Worm (Caenorhabditis elegans) whole organism, young adult: ENCODE results near the gene lap-1.

Source experiments
- B0019.2 ChIP-seq: fragments of 200-800 bp; sonication (Bioruptor generic); conservative IDR thresholded peaks from 2 replicates; pipeline ENCODE4 v1.3.6; 2022; ENCODE audit warnings: missing genetic modification reagents, missing genetic modification characterization, missing compliant biosample characterization
- B0261.1 ChIP-seq: sonication (generic microtip); optimal IDR thresholded peaks from 2 replicates; lab custom pipeline; 2016; ENCODE audit warnings: mild to moderate bottlenecking, missing genetic modification characterization, moderate library complexity, missing compliant biosample characterization
- B0336.3 ChIP-seq: fragments of 200-800 bp; sonication (Bioruptor generic); IDR thresholded peaks from 2 replicates; pipeline ENCODE4 v1.3.6; 2022; ENCODE audit warnings: missing genetic modification characterization, missing compliant biosample characterization
- F22D6.2 ChIP-seq: sonication (generic microtip); optimal IDR thresholded peaks from 2 replicates; lab custom pipeline; 2016; ENCODE audit warnings: mild to moderate bottlenecking, missing genetic modification characterization, missing compliant biosample characterization
- F23B12.7 ChIP-seq: sonication (generic microtip); optimal IDR thresholded peaks from 2 replicates; lab custom pipeline; 2017; ENCODE audit warnings: missing genetic modification characterization, mild to moderate bottlenecking, missing compliant biosample characterization, antibody characterized with exemption, moderate library complexity; ENCODE audit not compliant: insufficient read depth
- F33H1.4 ChIP-seq: fragments of 200-800 bp; sonication (Bioruptor generic); IDR thresholded peaks from 2 replicates; pipeline ENCODE4 v1.3.6; 2022; ENCODE audit warnings: missing genetic modification reagents, missing genetic modification characterization, missing compliant biosample characterization
- F37B4.10 ChIP-seq: fragments of 200-800 bp; sonication (Bioruptor generic); IDR thresholded peaks from 2 replicates; pipeline ENCODE4 v1.3.6; 2022; ENCODE audit warnings: missing genetic modification characterization, missing compliant biosample characterization
- F52B5.7 ChIP-seq: sonication (generic microtip); optimal IDR thresholded peaks from 2 replicates; lab custom pipeline; 2016; ENCODE audit warnings: mild to moderate bottlenecking, missing genetic modification characterization, missing compliant biosample characterization
- K11D2.4 ChIP-seq: fragments of 200-800 bp; sonication (Bioruptor generic); IDR thresholded peaks from 2 replicates; pipeline ENCODE4 v1.3.6; 2022; ENCODE audit warnings: missing genetic modification reagents, missing genetic modification characterization, missing compliant biosample characterization
- Y56A3A.18 ChIP-seq: fragments of 200-800 bp; sonication (Bioruptor generic); IDR thresholded peaks from 2 replicates; pipeline ENCODE4 v1.3.6; 2022; ENCODE audit warnings: missing genetic modification reagents, missing genetic modification characterization, missing compliant biosample characterization
- Y95B8A.8 ChIP-seq: fragments of 200-800 bp; sonication (Bioruptor generic); IDR thresholded peaks from 2 replicates; pipeline ENCODE4 v1.3.6; 2022; ENCODE audit warnings: missing genetic modification reagents, missing genetic modification characterization, missing compliant biosample characterization
- ama-1 ChIP-seq, 3 experiments: fragments of 150-350 bp in 1 of 3; sonication (generic microtip) in 2 of 3; optimal IDR thresholded peaks; 2 replicates each; lab custom pipeline; 2014 to 2018; ENCODE audit warnings: missing biosample characterization in 2 of 3, missing genetic modification characterization in 2 of 3, missing genetic modification reagents in 2 of 3
- attf-3 ChIP-seq: fragments of 200-800 bp; sonication (Bioruptor generic); conservative IDR thresholded peaks from 2 replicates; pipeline ENCODE4 v1.3.6; 2022; ENCODE audit warnings: missing genetic modification reagents, missing genetic modification characterization, missing compliant biosample characterization
- attf-5 ChIP-seq: fragments of 200-800 bp; sonication (Bioruptor generic); optimal IDR thresholded peaks from 2 replicates; lab custom pipeline; 2018; ENCODE audit warnings: mild to moderate bottlenecking, missing genetic modification characterization, missing compliant biosample characterization
- ccch-3 ChIP-seq: fragments of 200-800 bp; sonication (Bioruptor generic); optimal IDR thresholded peaks from 2 replicates; lab custom pipeline; 2018; ENCODE audit warnings: mild to moderate bottlenecking, missing genetic modification characterization, missing compliant biosample characterization
- cebp-1 ChIP-seq, 2 experiments: fragments of 200-800 bp in 1 of 2; sonication (Bioruptor generic) in 1 of 2; sonication (generic microtip) in 1 of 2; IDR thresholded peaks in 1 of 2; optimal IDR thresholded peaks in 1 of 2; 2 replicates each; pipeline versions ENCODE4 v1.3.6 to Lab custom; 2017 to 2022; ENCODE audit warnings: missing compliant biosample characterization in 2 of 2, missing genetic modification characterization in 2 of 2, mild to moderate bottlenecking in 1 of 2, missing genetic modification reagents in 1 of 2, moderate library complexity in 1 of 2
- ceh-27 ChIP-seq: fragments of 200-800 bp; sonication (Bioruptor generic); optimal IDR thresholded peaks from 2 replicates; lab custom pipeline; 2018; ENCODE audit warnings: mild to moderate bottlenecking, missing genetic modification characterization, moderate library complexity, missing compliant biosample characterization
- ceh-58 ChIP-seq: fragments of 200-800 bp; sonication (Bioruptor generic); IDR thresholded peaks from 2 replicates; pipeline ENCODE4 v1.3.6; 2022; ENCODE audit warnings: missing genetic modification characterization, missing compliant biosample characterization
- ceh-91 ChIP-seq: fragments of 200-800 bp; sonication (Bioruptor generic); IDR thresholded peaks from 2 replicates; pipeline ENCODE4 v1.3.6; 2022; ENCODE audit warnings: missing genetic modification reagents, missing genetic modification characterization, missing compliant biosample characterization
- dox-1 ChIP-seq: fragments of 200-800 bp; sonication (Bioruptor generic); IDR thresholded peaks from 2 replicates; pipeline ENCODE4 v1.3.6; 2022; ENCODE audit warnings: missing genetic modification reagents, missing genetic modification characterization, missing compliant biosample characterization
- dpl-1 ChIP-seq: fragments of 150-350 bp; optimal IDR thresholded peaks from 2 replicates; lab custom pipeline; 2014; ENCODE audit warnings: missing biosample characterization, missing genetic modification reagents, missing genetic modification characterization
- efl-1 ChIP-seq: fragments of 150-350 bp; optimal IDR thresholded peaks from 2 replicates; lab custom pipeline; 2014; ENCODE audit warnings: missing biosample characterization, missing genetic modification reagents, missing genetic modification characterization
- egl-18 ChIP-seq: fragments of 200-800 bp; sonication (Bioruptor generic); IDR thresholded peaks from 2 replicates; pipeline ENCODE4 v1.3.6; 2022; ENCODE audit warnings: missing genetic modification reagents, missing genetic modification characterization, missing compliant biosample characterization
- egl-44 ChIP-seq: fragments of 200-800 bp; sonication (Bioruptor generic); IDR thresholded peaks from 2 replicates; pipeline ENCODE4 v1.3.6; 2022; ENCODE audit warnings: missing genetic modification reagents, missing genetic modification characterization, missing compliant biosample characterization
- ekl-4 ChIP-seq: fragments of 200-800 bp; sonication (Bioruptor generic); IDR thresholded peaks from 2 replicates; pipeline ENCODE4 v1.3.6; 2022; ENCODE audit warnings: missing genetic modification reagents, missing genetic modification characterization, missing compliant biosample characterization
- fkh-3 ChIP-seq: sonication (generic microtip); optimal IDR thresholded peaks from 2 replicates; lab custom pipeline; 2016; ENCODE audit warnings: mild to moderate bottlenecking, missing genetic modification characterization, missing compliant biosample characterization
- hlh-12 ChIP-seq: sonication (generic microtip); optimal IDR thresholded peaks from 2 replicates; lab custom pipeline; 2016; ENCODE audit warnings: missing genetic modification characterization, missing compliant biosample characterization
- hlh-26 ChIP-seq: fragments of 200-800 bp; sonication (Bioruptor generic); conservative IDR thresholded peaks from 2 replicates; pipeline ENCODE4 v1.3.6; 2022; ENCODE audit warnings: missing genetic modification reagents, missing genetic modification characterization, missing compliant biosample characterization
- lag-1 ChIP-seq: fragments of 200-800 bp; sonication (Bioruptor generic); IDR thresholded peaks from 2 replicates; pipeline ENCODE4 v1.3.6; 2022; ENCODE audit warnings: missing genetic modification reagents, missing genetic modification characterization, missing compliant biosample characterization
- lin-54 ChIP-seq: fragments of 200-800 bp; sonication (Bioruptor generic); optimal IDR thresholded peaks from 2 replicates; lab custom pipeline; 2018; ENCODE audit warnings: mild to moderate bottlenecking, missing genetic modification characterization, missing compliant biosample characterization
- lsl-1 ChIP-seq: fragments of 200-800 bp; sonication (Bioruptor generic); optimal IDR thresholded peaks from 2 replicates; lab custom pipeline; 2018; ENCODE audit warnings: mild to moderate bottlenecking, missing genetic modification characterization, moderate library complexity, missing compliant biosample characterization
- madf-3 ChIP-seq: fragments of 200-800 bp; sonication (Bioruptor generic); IDR thresholded peaks from 2 replicates; pipeline ENCODE4 v1.3.6; 2022; ENCODE audit warnings: missing genetic modification reagents, missing genetic modification characterization, missing compliant biosample characterization
- madf-6 ChIP-seq: fragments of 200-800 bp; sonication (Bioruptor generic); IDR thresholded peaks from 2 replicates; pipeline ENCODE4 v1.3.6; 2022; ENCODE audit warnings: missing genetic modification reagents, missing genetic modification characterization, missing compliant biosample characterization
- madf-8 ChIP-seq: fragments of 200-800 bp; sonication (Bioruptor generic); conservative IDR thresholded peaks from 2 replicates; pipeline ENCODE4 v1.3.6; 2022; ENCODE audit warnings: missing genetic modification reagents, missing genetic modification characterization, missing compliant biosample characterization
- mcd-1 ChIP-seq: fragments of 200-800 bp; sonication (Bioruptor generic); IDR thresholded peaks from 2 replicates; pipeline ENCODE4 v1.3.6; 2022; ENCODE audit warnings: missing genetic modification reagents, missing genetic modification characterization, missing compliant biosample characterization
- nfyb-1 ChIP-seq: fragments of 200-800 bp; sonication (Bioruptor generic); IDR thresholded peaks from 2 replicates; pipeline ENCODE4 v1.3.6; 2022; ENCODE audit warnings: missing genetic modification reagents, missing genetic modification characterization, missing compliant biosample characterization
- nhr-80 ChIP-seq: sonication (generic microtip); optimal IDR thresholded peaks from 2 replicates; lab custom pipeline; 2016; ENCODE audit warnings: missing genetic modification characterization, missing compliant biosample characterization
- pbrm-1 ChIP-seq: fragments of 200-800 bp; sonication (Bioruptor generic); IDR thresholded peaks from 2 replicates; pipeline ENCODE4 v1.3.6; 2022; ENCODE audit warnings: missing genetic modification reagents, missing genetic modification characterization, missing compliant biosample characterization
- rpc-1 ChIP-seq, 2 experiments: fragments of 150-350 bp in 1 of 2; sonication (generic microtip) in 1 of 2; optimal IDR thresholded peaks; 2 replicates each; lab custom pipeline; 2014 to 2018; ENCODE audit warnings: missing biosample characterization in 1 of 2, missing genetic modification characterization in 1 of 2, missing genetic modification reagents in 1 of 2, missing genotype in 1 of 2
- snpc-1.3 ChIP-seq: sonication (generic microtip); optimal IDR thresholded peaks from 2 replicates; lab custom pipeline; 2017; ENCODE audit warnings: missing genetic modification characterization, mild to moderate bottlenecking, missing compliant biosample characterization, antibody characterized with exemption, moderate library complexity, missing genotype, missing genetic modification reagents; ENCODE audit not compliant: insufficient read depth
- sptf-2 ChIP-seq: fragments of 200-800 bp; sonication (Bioruptor generic); optimal IDR thresholded peaks from 2 replicates; lab custom pipeline; 2018; ENCODE audit warnings: mild to moderate bottlenecking, missing genetic modification characterization, missing compliant biosample characterization
- tbp1 ChIP-seq: fragments of 200-800 bp; sonication (Bioruptor generic); optimal IDR thresholded peaks from 2 replicates; lab custom pipeline; 2018; ENCODE audit warnings: mild to moderate bottlenecking, missing genetic modification characterization, missing compliant biosample characterization
- tlf-1 ChIP-seq: fragments of 200-800 bp; sonication (Bioruptor generic); optimal IDR thresholded peaks from 2 replicates; lab custom pipeline; 2018; ENCODE audit warnings: mild to moderate bottlenecking, missing genetic modification characterization, missing compliant biosample characterization
- zfh-2 ChIP-seq: fragments of 200-800 bp; sonication (Bioruptor generic); conservative IDR thresholded peaks from 2 replicates; pipeline ENCODE4 v1.3.6; 2022; ENCODE audit warnings: missing genetic modification reagents, missing genetic modification characterization, missing compliant biosample characterization
- ztf-18 ChIP-seq: sonication (generic microtip); optimal IDR thresholded peaks from 2 replicates; lab custom pipeline; 2016; ENCODE audit warnings: missing genotype, mild to moderate bottlenecking, missing genetic modification characterization, missing compliant biosample characterization
- ztf-22 ChIP-seq: fragments of 200-800 bp; sonication (Bioruptor generic); optimal IDR thresholded peaks from 2 replicates; lab custom pipeline; 2018; ENCODE audit warnings: mild to moderate bottlenecking, missing genetic modification characterization, moderate library complexity, missing compliant biosample characterization
- ztf-28 ChIP-seq: fragments of 200-800 bp; sonication (Bioruptor generic); IDR thresholded peaks from 2 replicates; pipeline ENCODE4 v1.3.6; 2022; ENCODE audit warnings: missing genetic modification reagents, missing genetic modification characterization, missing compliant biosample characterization

Gene lap-1

ce11 chrIII:8358213-8358672 lies 43.5 kb downstream of the lap-1 start, which contains the start of the genes R05D3.8 and rfp-1 (continued):
- TF ChIP-seq cebp-1 (GFP tag; IDR thresholded peaks at IDR 0.05; lab: Robert Waterston, UW) (no peak), cebp-1 (tag; optimal IDR thresholded peaks at IDR 0.05; lab: Kevin White, UChicago) (peak; percentile 67), attf-5 (peak; percentile 71), snpc-1.3 (tag; lab: Kevin White, UChicago) (peak; percentile 58), dpl-1 (peak; percentile 28), dox-1 (GFP tag; lab: Robert Waterston, UW) (peak; percentile 79), lag-1 (no peak), mcd-1 (peak; percentile 50; the same call in 1 of the 2 replicates), attf-3 (GFP tag; lab: Robert Waterston, UW) (peak; percentile 68), ceh-91 (GFP tag; lab: Robert Waterston, UW) (peak; percentile 72), sptf-2 (no peak), F37B4.10 (GFP tag; lab: Robert Waterston, UW) (0 out of 2 replicates have a peak, but pooled peaks have one; percentile 61), ztf-18 (no peak), madf-6 (peak; percentile 87), B0261.1 (tag; lab: Kevin White, UChicago) (no peak), rpc-1 (optimal IDR thresholded peaks at IDR 0.05; lab: Kevin White, UChicago) (no peak), rpc-1 (tag; optimal IDR thresholded peaks at IDR 0.05; lab: Kevin White, UChicago) (no peak), K11D2.4 (GFP tag; lab: Robert Waterston, UW) (no peak), egl-18 (GFP tag; lab: Robert Waterston, UW) (no peak), tbp1 (peak; percentile 52), ama-1 (optimal IDR thresholded peaks at IDR 0.05; lab: Kevin White, UChicago) (no peak), ama-1 (GFP tag; optimal IDR thresholded peaks at IDR 0.05; lab: Kevin White, UChicago) (peak in 1 of 2 experiments; percentile 14), F52B5.7 (no peak), ztf-28 (GFP tag; lab: Robert Waterston, UW) (no peak), nhr-80 (peak; percentile 31), zfh-2 (no peak), Y95B8A.8 (GFP tag; lab: Robert Waterston, UW) (no peak), hlh-12 (tag; lab: Kevin White, UChicago) (no peak), lin-54 (GFP tag; lab: Kevin White, UChicago) (peak; percentile 81), B0336.3 (GFP tag; lab: Robert Waterston, UW) (0 out of 2 replicates have a peak, but pooled peaks have one; percentile 32), Y56A3A.18 (GFP tag; lab: Robert Waterston, UW) (no peak), efl-1 (GFP tag; lab: Kevin White, UChicago) (peak; percentile 64), ekl-4 (GFP tag; lab: Robert Waterston, UW) (peak; percentile 49; the same call in 1 of the 2 replicates), F23B12.7 (tag; lab: Kevin White, UChicago) (peak; percentile 84), madf-8 (peak; percentile 52), ccch-3 (GFP tag; lab: Kevin White, UChicago) (no peak), egl-44 (GFP tag; lab: Robert Waterston, UW) (no peak), ceh-27 (GFP tag; lab: Kevin White, UChicago) (peak; percentile 77), tlf-1 (peak; percentile 12), F22D6.2 (no peak), madf-3 (0 out of 2 replicates have a peak, but pooled peaks have one; percentile 16), ceh-58 (GFP tag; lab: Robert Waterston, UW) (no peak), B0019.2 (GFP tag; lab: Robert Waterston, UW) (0 out of 2 replicates have a peak, but pooled peaks have one; percentile 8), pbrm-1 (GFP tag; lab: Robert Waterston, UW) (0 out of 2 replicates have a peak, but pooled peaks have one; percentile 34), nfyb-1 (GFP tag; lab: Robert Waterston, UW) (peak; percentile 67; the same call in 1 of the 2 replicates), F33H1.4 (GFP tag; lab: Robert Waterston, UW) (peak; percentile 95), fkh-3 (tag; lab: Kevin White, UChicago) (no peak), ztf-22 (GFP tag; lab: Kevin White, UChicago) (no peak), lsl-1 (peak; percentile 94), hlh-26 (GFP tag; lab: Robert Waterston, UW) (no peak)
